Worm (Caenorhabditis elegans) whole organism, early embryonic: Measurements from ENCODE around the gene T19D12.10.

ENCODE experiments used
- B0310.2 ChIP-seq: sonication (generic microtip); optimal IDR thresholded peaks from 2 replicates; lab custom pipeline; 2016; ENCODE audit warnings: mild to moderate bottlenecking, missing genetic modification characterization, missing compliant biosample characterization
- aly-1 ChIP-seq: sonication (generic microtip); optimal IDR thresholded peaks from 2 replicates; lab custom pipeline; 2016; ENCODE audit warnings: missing genetic modification characterization, missing compliant biosample characterization
- ama-1 ChIP-seq: fragments of 150-350 bp; optimal IDR thresholded peaks from 2 replicates; lab custom pipeline; 2014
- ets-7 ChIP-seq: sonication (generic microtip); optimal IDR thresholded peaks from 2 replicates; lab custom pipeline; 2016; ENCODE audit warnings: missing genotype, missing genetic modification characterization, missing compliant biosample characterization
- flt-1 ChIP-seq: fragments of 200-800 bp; sonication (Bioruptor generic); IDR thresholded peaks from 2 replicates; pipeline ENCODE4 v1.3.6; 2022; ENCODE audit warnings: missing genetic modification characterization, missing compliant biosample characterization
- hmg-4 ChIP-seq: fragments of 200-800 bp; sonication (Bioruptor generic); optimal IDR thresholded peaks from 2 replicates; lab custom pipeline; 2018; ENCODE audit warnings: mild to moderate bottlenecking, missing genetic modification characterization, missing compliant biosample characterization
- hnd-1 ChIP-seq: sonication (generic microtip); optimal IDR thresholded peaks from 2 replicates; lab custom pipeline; 2016; ENCODE audit warnings: missing genetic modification characterization, missing compliant biosample characterization
- pes-1 ChIP-seq: fragments of 200-800 bp; sonication (Bioruptor generic); IDR thresholded peaks from 2 replicates; pipeline ENCODE4 v1.3.6; 2022; ENCODE audit warnings: missing genetic modification reagents, missing genetic modification characterization, missing compliant biosample characterization
- scrt-1 ChIP-seq: fragments of 200-800 bp; sonication (Bioruptor generic); IDR thresholded peaks from 2 replicates; pipeline ENCODE4 v1.3.6; 2022; ENCODE audit warnings: missing genetic modification characterization, missing compliant biosample characterization
- tbx-11 ChIP-seq: fragments of 200-800 bp; sonication (Bioruptor generic); IDR thresholded peaks from 2 replicates; pipeline ENCODE4 v1.3.6; 2022; ENCODE audit warnings: missing genetic modification characterization, missing compliant biosample characterization
- tbx-37 ChIP-seq: fragments of 200-800 bp; sonication (Bioruptor generic); conservative IDR thresholded peaks from 2 replicates; pipeline ENCODE4 v1.3.6; 2022; ENCODE audit warnings: missing genetic modification reagents, missing genetic modification characterization, missing compliant biosample characterization

- no peak for TF ChIP-seq scrt-1
- TF ChIP-seq ama-1 (lab: Kevin White, UChicago): no peak
- no peak for TF ChIP-seq tbx-11 (GFP tag; lab: Robert Waterston, UW)
- TF ChIP-seq aly-1 (tag; lab: Kevin White, UChicago): no peak
- TF ChIP-seq flt-1 (GFP tag; lab: Robert Waterston, UW): no peak
- no peak for TF ChIP-seq tbx-37 (GFP tag; lab: Robert Waterston, UW)
- TF ChIP-seq B0310.2 (tag; lab: Kevin White, UChicago): no peak
- TF ChIP-seq hmg-4 (GFP tag; lab: Kevin White, UChicago): no peak
- TF ChIP-seq pes-1 (GFP tag; lab: Robert Waterston, UW): no peak
- no peak for TF ChIP-seq hnd-1 (tag; lab: Kevin White, UChicago)
- no peak for TF ChIP-seq ets-7 (tag; lab: Kevin White, UChicago)
Measured at ce11 chrII:6649026-6649425, 9.6 kb downstream of the T19D12.10 start, which contains the start of gene oig-8.
